Worm (Caenorhabditis elegans): ENCODE results near the gene F20C5.6.
A peak's percentile ranks its signal among the peaks of the same experiment; 100 is the strongest.

F20C5.6 gene

DNA sequence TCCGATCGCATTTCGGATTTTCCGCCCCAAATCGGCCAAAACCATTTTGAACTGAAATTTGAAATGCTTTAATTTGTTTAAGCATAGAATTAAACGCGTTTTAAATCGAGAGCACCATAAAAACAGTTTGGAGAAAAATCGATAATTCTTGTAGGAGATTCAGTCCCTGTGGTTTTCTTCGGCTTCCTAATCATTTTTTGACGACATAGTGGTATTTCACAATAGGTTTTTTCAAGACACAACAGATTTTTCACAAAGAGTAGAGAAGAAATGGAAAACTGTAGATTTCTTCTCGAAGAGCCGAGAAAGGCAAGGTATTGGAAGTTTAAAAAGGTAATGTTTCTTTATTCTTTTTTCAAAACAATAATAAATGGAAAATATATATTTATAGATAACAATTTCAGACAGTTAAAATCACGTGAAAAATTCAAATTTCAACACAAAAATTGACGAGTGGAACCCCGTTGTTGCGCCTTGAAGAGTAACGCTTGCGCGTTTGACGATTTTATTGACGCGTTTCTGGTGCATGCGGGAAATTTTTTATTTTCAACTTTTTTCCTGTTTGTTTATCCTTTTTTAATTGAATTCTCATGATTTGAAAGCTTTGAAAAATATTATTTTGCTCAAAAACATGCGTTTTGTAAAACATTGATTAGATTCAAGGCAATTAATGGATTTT is 29.2 kb downstream of the F20C5.6 start, which contains the start of gene F21D5.7 (continued):
- TF ChIP-seq nhr-11 (tag; optimal IDR thresholded peaks at IDR 0.05) (no peak), snpc-4 (tag; optimal IDR thresholded peaks at IDR 0.05) (peak; percentile 77), lsy-12 (tag; optimal IDR thresholded peaks at IDR 0.05) (peak; percentile 56), jun-1 (tag; optimal IDR thresholded peaks at IDR 0.05) (peak; percentile 32), elt-2 (tag; optimal IDR thresholded peaks at IDR 0.05) (peak; percentile 73), fkh-2 (tag; optimal IDR thresholded peaks at IDR 0.05) (no peak), eor-1 (tag; optimal IDR thresholded peaks at IDR 0.05) (no peak), skn-1 (tag; optimal IDR thresholded peaks at IDR 0.05) (peak; percentile 10), sea-2 (GFP tag; optimal IDR thresholded peaks at IDR 0.05) (no peak), nfya-1 (tag; optimal IDR thresholded peaks at IDR 0.05; ENCODE audit: insufficient read depth) (peak; percentile 84), elt-3 (tag; optimal IDR thresholded peaks at IDR 0.05) (no peak), nhr-77 (tag; optimal IDR thresholded peaks at IDR 0.05) (no peak)

DNA sequence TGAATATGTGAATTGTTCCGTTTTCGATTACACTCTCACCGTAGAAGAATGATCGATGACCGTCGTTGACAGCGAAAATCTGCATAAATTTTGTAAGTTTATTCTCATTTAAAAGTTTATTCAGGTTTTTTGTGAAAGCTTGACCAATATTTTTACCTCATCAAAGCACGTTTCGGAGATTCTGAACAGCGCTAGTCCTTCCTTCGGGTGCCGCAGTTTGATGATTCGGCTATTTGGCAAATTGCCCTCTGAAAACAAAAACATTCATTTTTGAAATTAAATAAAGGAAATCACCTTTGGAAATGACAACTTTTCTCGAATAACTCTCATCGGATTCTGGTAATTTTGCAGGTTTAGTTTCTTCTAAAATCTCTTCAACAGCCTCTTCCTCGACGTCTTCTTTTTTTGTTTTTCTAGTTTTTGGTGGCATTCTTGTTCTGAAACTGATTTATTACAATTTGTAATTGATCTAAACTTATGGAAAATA is 32.0 kb downstream of the F20C5.6 start, which contains the start of gene F21D5.6:
Gene F21D5.6 (minus strand): TSS at position 437 of the 487 bp plus-strand sequence.
- no peak for TF ChIP-seq R02D3.7 (tag; optimal IDR thresholded peaks at IDR 0.05)
- TF ChIP-seq ama-1 (optimal IDR thresholded peaks at IDR 0.05) = peak; percentile 0
- no peak for TF ChIP-seq jun-1 (tag; optimal IDR thresholded peaks at IDR 0.05)
- TF ChIP-seq lin-39 (tag; optimal IDR thresholded peaks at IDR 0.05) = no peak
- TF ChIP-seq fkh-2 (tag; optimal IDR thresholded peaks at IDR 0.05) = no peak
- TF ChIP-seq skn-1 (tag; optimal IDR thresholded peaks at IDR 0.05) = no peak
- no peak for TF ChIP-seq eor-1 (tag; optimal IDR thresholded peaks at IDR 0.05)
- TF ChIP-seq nhr-77 (tag; optimal IDR thresholded peaks at IDR 0.05) = no peak
- TF ChIP-seq sea-2 (GFP tag; optimal IDR thresholded peaks at IDR 0.05) = no peak
- TF ChIP-seq egl-27 (tag; optimal IDR thresholded peaks at IDR 0.05) = no peak
- no peak for TF ChIP-seq fos-1 (tag; optimal IDR thresholded peaks at IDR 0.05)
- no peak for TF ChIP-seq mml-1 (tag; optimal IDR thresholded peaks at IDR 0.05)
- TF ChIP-seq nhr-43 (tag; optimal IDR thresholded peaks at IDR 0.05; ENCODE audit: poor library complexity, severe bottlenecking) = peak; percentile 25

DNA sequence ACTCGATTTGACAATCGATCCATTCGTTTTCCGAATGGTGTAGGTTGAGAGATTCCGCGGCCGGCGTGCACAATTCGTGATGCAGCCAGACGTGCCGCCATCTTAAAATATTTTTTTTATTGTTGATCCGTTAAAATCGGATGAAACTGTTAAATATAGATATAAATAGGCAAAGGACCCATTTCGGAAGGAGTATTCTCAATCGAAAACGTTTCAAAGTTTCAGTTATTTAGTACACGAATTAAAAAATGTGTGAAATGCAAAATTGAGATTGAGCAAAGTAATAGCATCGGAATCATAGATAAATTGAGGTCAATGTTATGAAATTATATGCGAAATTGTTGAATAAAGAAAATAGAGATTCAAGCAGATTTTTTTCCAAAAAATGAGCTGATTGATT is 33.1 kb downstream of the F20C5.6 start, which contains the start of gene mrps-33:
Gene mrps-33 (minus strand): TSS at position 101 of the 400 bp plus-strand sequence.
- TF ChIP-seq fkh-10 (GFP tag; optimal IDR thresholded peaks at IDR 0.05) (no peak), ceh-28 (tag; optimal IDR thresholded peaks at IDR 0.05) (no peak), nfya-1 (tag; optimal IDR thresholded peaks at IDR 0.05; ENCODE audit: insufficient read depth) (no peak), unc-62 (GFP tag; optimal IDR thresholded peaks at IDR 0.05) (no peak), egl-27 (tag; optimal IDR thresholded peaks at IDR 0.05) (no peak), fos-1 (tag; optimal IDR thresholded peaks at IDR 0.05) (no peak), lin-39 (tag; optimal IDR thresholded peaks at IDR 0.05) (no peak), nhr-43 (tag; optimal IDR thresholded peaks at IDR 0.05; ENCODE audit: poor library complexity, severe bottlenecking) (no peak)

DNA sequence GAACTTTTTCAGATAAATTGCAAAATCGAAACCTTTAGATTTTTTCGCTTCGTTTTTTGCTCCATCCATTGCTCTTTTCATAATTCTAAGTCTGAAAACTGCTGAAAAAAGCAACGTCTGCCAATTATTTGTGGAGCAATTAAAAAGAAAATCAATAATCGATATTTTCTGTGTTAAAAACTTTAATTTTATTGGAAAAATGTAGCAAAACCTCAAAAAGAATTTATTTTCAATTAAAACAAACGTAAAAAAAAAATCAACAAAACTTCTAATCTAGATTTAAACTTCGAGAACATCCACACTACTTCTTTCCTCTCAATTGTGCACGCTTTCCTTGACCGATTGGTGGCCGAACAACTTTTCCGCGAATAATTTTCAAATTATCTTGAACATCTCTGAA is 33.7 kb downstream of the F20C5.6 start, which contains the start of gene F21D5.5:
Gene F21D5.5 (minus strand): TSS at position 101 of the 400 bp plus-strand sequence.
- TF ChIP-seq hmg-11 (tag; optimal IDR thresholded peaks at IDR 0.05) = no peak
- TF ChIP-seq ceh-9 (tag; optimal IDR thresholded peaks at IDR 0.05) = no peak
- TF ChIP-seq aly-2 (tag; optimal IDR thresholded peaks at IDR 0.05) = no peak
- TF ChIP-seq ztf-11 (tag; optimal IDR thresholded peaks at IDR 0.05) = no peak
- TF ChIP-seq pqm-1 (tag; optimal IDR thresholded peaks at IDR 0.05) = no peak
- TF ChIP-seq daf-12 (tag; optimal IDR thresholded peaks at IDR 0.05) = no peak
- no peak for TF ChIP-seq nhr-11 (tag; optimal IDR thresholded peaks at IDR 0.05)
- TF ChIP-seq ztf-4 (tag; optimal IDR thresholded peaks at IDR 0.05) = no peak
- no peak for TF ChIP-seq lin-15B (tag; optimal IDR thresholded peaks at IDR 0.05)
- no peak for TF ChIP-seq mdl-1 (tag; optimal IDR thresholded peaks at IDR 0.05)
- no peak for TF ChIP-seq lin-39 (tag; optimal IDR thresholded peaks at IDR 0.05)
- no peak for TF ChIP-seq fkh-2 (tag; optimal IDR thresholded peaks at IDR 0.05)
- TF ChIP-seq skn-1 (tag; optimal IDR thresholded peaks at IDR 0.05) = no peak
- no peak for TF ChIP-seq zag-1 (tag; optimal IDR thresholded peaks at IDR 0.05)
- TF ChIP-seq ama-1 (optimal IDR thresholded peaks at IDR 0.05) = no peak

DNA sequence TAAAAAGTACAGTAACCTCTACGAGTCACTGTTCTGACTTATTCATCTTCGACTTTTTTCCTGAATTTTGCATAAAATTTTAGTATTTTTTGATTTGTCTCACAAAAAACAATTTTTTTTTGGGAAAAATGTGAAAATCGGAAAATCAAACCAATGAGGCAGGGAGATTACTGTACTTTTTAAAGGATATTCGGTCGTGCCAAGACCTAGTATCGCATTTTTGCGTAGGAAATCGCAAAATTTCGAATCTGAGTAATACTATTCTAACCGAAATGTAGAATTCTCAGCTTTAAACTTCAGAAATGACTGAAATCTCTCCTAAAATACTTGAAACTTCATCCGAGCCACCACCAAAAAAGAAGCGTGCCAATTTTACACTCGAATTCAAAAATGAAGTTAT is 35.2 kb downstream of the F20C5.6 start, which contains the start of gene F21D5.4:
Gene F21D5.4 (plus strand): TSS at position 301 of the 400 bp plus-strand sequence.
- TF ChIP-seq ama-1 (optimal IDR thresholded peaks at IDR 0.05) (no peak), sea-2 (GFP tag; optimal IDR thresholded peaks at IDR 0.05) (no peak), ceh-82 (tag; optimal IDR thresholded peaks at IDR 0.05) (no peak), lsy-12 (tag; optimal IDR thresholded peaks at IDR 0.05) (no peak), skn-1 (tag; optimal IDR thresholded peaks at IDR 0.05) (no peak), mdl-1 (tag; optimal IDR thresholded peaks at IDR 0.05) (no peak), unc-62 (GFP tag; optimal IDR thresholded peaks at IDR 0.05) (no peak), lin-39 (tag; optimal IDR thresholded peaks at IDR 0.05) (no peak), zag-1 (tag; optimal IDR thresholded peaks at IDR 0.05) (no peak), unc-39 (tag; optimal IDR thresholded peaks at IDR 0.05) (no peak)

Measured in whole organism, L3 larva.